Worm (Caenorhabditis elegans) whole organism, young adult: ENCODE data around the gene C06E2.5.
A peak's percentile ranks its signal among the peaks of the same experiment; 100 is the strongest.

Source experiments
- B0035.1 ChIP-seq: sonication (generic microtip); optimal IDR thresholded peaks from 2 replicates; lab custom pipeline; 2016; ENCODE audit warnings: missing genetic modification characterization, mild to moderate bottlenecking, missing compliant biosample characterization, missing genotype, missing genetic modification reagents
- B0261.1 ChIP-seq: sonication (generic microtip); optimal IDR thresholded peaks from 2 replicates; lab custom pipeline; 2016; ENCODE audit warnings: mild to moderate bottlenecking, missing genetic modification characterization, moderate library complexity, missing compliant biosample characterization
- B0336.3 ChIP-seq: fragments of 200-800 bp; sonication (Bioruptor generic); IDR thresholded peaks from 2 replicates; pipeline ENCODE4 v1.3.6; 2022; ENCODE audit warnings: missing genetic modification characterization, missing compliant biosample characterization
- F22D6.2 ChIP-seq: sonication (generic microtip); optimal IDR thresholded peaks from 2 replicates; lab custom pipeline; 2016; ENCODE audit warnings: mild to moderate bottlenecking, missing genetic modification characterization, missing compliant biosample characterization
- F33H1.4 ChIP-seq: fragments of 200-800 bp; sonication (Bioruptor generic); IDR thresholded peaks from 2 replicates; pipeline ENCODE4 v1.3.6; 2022; ENCODE audit warnings: missing genetic modification reagents, missing genetic modification characterization, missing compliant biosample characterization
- F39B2.1 ChIP-seq: fragments of 200-800 bp; sonication (Bioruptor generic); IDR thresholded peaks from 2 replicates; pipeline ENCODE4 v1.3.6; 2022; ENCODE audit warnings: missing genetic modification reagents, missing genetic modification characterization, missing compliant biosample characterization
- F57A8.1 ChIP-seq: fragments of 200-800 bp; sonication (Bioruptor generic); optimal IDR thresholded peaks from 2 replicates; lab custom pipeline; 2018; ENCODE audit warnings: mild to moderate bottlenecking, missing genetic modification characterization, moderate library complexity, missing compliant biosample characterization
- K11D2.4 ChIP-seq: fragments of 200-800 bp; sonication (Bioruptor generic); IDR thresholded peaks from 2 replicates; pipeline ENCODE4 v1.3.6; 2022; ENCODE audit warnings: missing genetic modification reagents, missing genetic modification characterization, missing compliant biosample characterization
- T07F8.4 ChIP-seq: sonication (generic microtip); optimal IDR thresholded peaks from 2 replicates; lab custom pipeline; 2016; ENCODE audit warnings: mild to moderate bottlenecking, missing genetic modification characterization, moderate library complexity, missing compliant biosample characterization
- ZK185.1 ChIP-seq: sonication (generic microtip); optimal IDR thresholded peaks from 2 replicates; lab custom pipeline; 2016; ENCODE audit warnings: mild to moderate bottlenecking, missing genetic modification characterization, missing compliant biosample characterization; ENCODE audit not compliant: poor library complexity, severe bottlenecking
- akir-1 ChIP-seq: fragments of 200-800 bp; sonication (Bioruptor generic); optimal IDR thresholded peaks from 2 replicates; lab custom pipeline; 2018; ENCODE audit warnings: mild to moderate bottlenecking, missing genetic modification characterization, moderate library complexity, missing compliant biosample characterization
- ama-1 ChIP-seq, 3 experiments: fragments of 150-350 bp in 1 of 3; sonication (generic microtip) in 2 of 3; optimal IDR thresholded peaks; 2 replicates each; lab custom pipeline; 2014 to 2018; ENCODE audit warnings: missing biosample characterization in 2 of 3, missing genetic modification characterization in 2 of 3, missing genetic modification reagents in 2 of 3
- athp-1 ChIP-seq: sonication (generic microtip); optimal IDR thresholded peaks from 2 replicates; lab custom pipeline; 2017; ENCODE audit warnings: mild to moderate bottlenecking, missing genetic modification characterization, missing compliant biosample characterization
- bed-1 ChIP-seq: fragments of 200-800 bp; sonication (Bioruptor generic); IDR thresholded peaks from 2 replicates; pipeline ENCODE4 v1.3.6; 2022; ENCODE audit warnings: missing genetic modification reagents, missing genetic modification characterization, missing compliant biosample characterization
- ceh-40 ChIP-seq: fragments of 200-800 bp; sonication (Bioruptor generic); IDR thresholded peaks from 2 replicates; pipeline ENCODE4 v1.3.6; 2022; ENCODE audit warnings: missing genetic modification characterization, missing compliant biosample characterization
- ceh-91 ChIP-seq: fragments of 200-800 bp; sonication (Bioruptor generic); IDR thresholded peaks from 2 replicates; pipeline ENCODE4 v1.3.6; 2022; ENCODE audit warnings: missing genetic modification reagents, missing genetic modification characterization, missing compliant biosample characterization
- dpff-1 ChIP-seq: sonication (generic microtip); optimal IDR thresholded peaks from 2 replicates; lab custom pipeline; 2017; ENCODE audit warnings: mild to moderate bottlenecking, missing genetic modification characterization, missing compliant biosample characterization
- egl-44 ChIP-seq: fragments of 200-800 bp; sonication (Bioruptor generic); IDR thresholded peaks from 2 replicates; pipeline ENCODE4 v1.3.6; 2022; ENCODE audit warnings: missing genetic modification reagents, missing genetic modification characterization, missing compliant biosample characterization
- ekl-4 ChIP-seq: fragments of 200-800 bp; sonication (Bioruptor generic); IDR thresholded peaks from 2 replicates; pipeline ENCODE4 v1.3.6; 2022; ENCODE audit warnings: missing genetic modification reagents, missing genetic modification characterization, missing compliant biosample characterization
- him-1 ChIP-seq: sonication (generic microtip); optimal IDR thresholded peaks from 2 replicates; lab custom pipeline; 2016; ENCODE audit warnings: missing genotype, missing genetic modification reagents, missing genetic modification characterization, missing compliant biosample characterization
- hlh-12 ChIP-seq: sonication (generic microtip); optimal IDR thresholded peaks from 2 replicates; lab custom pipeline; 2016; ENCODE audit warnings: missing genetic modification characterization, missing compliant biosample characterization
- hlh-26 ChIP-seq: fragments of 200-800 bp; sonication (Bioruptor generic); conservative IDR thresholded peaks from 2 replicates; pipeline ENCODE4 v1.3.6; 2022; ENCODE audit warnings: missing genetic modification reagents, missing genetic modification characterization, missing compliant biosample characterization
- hmg-20 ChIP-seq: fragments of 200-800 bp; sonication (Bioruptor generic); IDR thresholded peaks from 2 replicates; pipeline ENCODE4 v1.3.6; 2022; ENCODE audit warnings: missing genetic modification reagents, missing genetic modification characterization, missing compliant biosample characterization
- hrde-1 ChIP-seq: sonication (generic microtip); optimal IDR thresholded peaks from 2 replicates; lab custom pipeline; 2016; ENCODE audit warnings: missing genetic modification characterization, mild to moderate bottlenecking, missing compliant biosample characterization, moderate library complexity, missing genotype, missing genetic modification reagents, borderline replicate concordance
- lag-1 ChIP-seq: fragments of 200-800 bp; sonication (Bioruptor generic); IDR thresholded peaks from 2 replicates; pipeline ENCODE4 v1.3.6; 2022; ENCODE audit warnings: missing genetic modification reagents, missing genetic modification characterization, missing compliant biosample characterization
- lin-26 ChIP-seq: fragments of 200-800 bp; sonication (Bioruptor generic); IDR thresholded peaks from 2 replicates; pipeline ENCODE4 v1.3.6; 2022; ENCODE audit warnings: missing genetic modification reagents, missing genetic modification characterization, missing compliant biosample characterization
- madf-10 ChIP-seq: sonication (generic microtip); optimal IDR thresholded peaks from 2 replicates; lab custom pipeline; 2016; ENCODE audit warnings: mild to moderate bottlenecking, missing genetic modification characterization, missing compliant biosample characterization
- madf-3 ChIP-seq: fragments of 200-800 bp; sonication (Bioruptor generic); IDR thresholded peaks from 2 replicates; pipeline ENCODE4 v1.3.6; 2022; ENCODE audit warnings: missing genetic modification reagents, missing genetic modification characterization, missing compliant biosample characterization
- madf-8 ChIP-seq: fragments of 200-800 bp; sonication (Bioruptor generic); conservative IDR thresholded peaks from 2 replicates; pipeline ENCODE4 v1.3.6; 2022; ENCODE audit warnings: missing genetic modification reagents, missing genetic modification characterization, missing compliant biosample characterization
- mes-4 ChIP-seq: sonication (generic microtip); optimal IDR thresholded peaks from 2 replicates; lab custom pipeline; 2016; ENCODE audit warnings: missing genotype, missing genetic modification characterization, missing compliant biosample characterization
- mxl-1 ChIP-seq: sonication (generic microtip); optimal IDR thresholded peaks from 2 replicates; lab custom pipeline; 2016; ENCODE audit warnings: missing genetic modification characterization, missing compliant biosample characterization
- nfya-2 ChIP-seq: fragments of 200-800 bp; sonication (Bioruptor generic); IDR thresholded peaks from 2 replicates; pipeline ENCODE4 v1.3.6; 2022; ENCODE audit warnings: missing genetic modification reagents, missing genetic modification characterization, missing compliant biosample characterization
- nhr-80 ChIP-seq: sonication (generic microtip); optimal IDR thresholded peaks from 2 replicates; lab custom pipeline; 2016; ENCODE audit warnings: missing genetic modification characterization, missing compliant biosample characterization
- pbrm-1 ChIP-seq: fragments of 200-800 bp; sonication (Bioruptor generic); IDR thresholded peaks from 2 replicates; pipeline ENCODE4 v1.3.6; 2022; ENCODE audit warnings: missing genetic modification reagents, missing genetic modification characterization, missing compliant biosample characterization
- snpc-1.1 ChIP-seq: sonication (generic microtip); optimal IDR thresholded peaks from 2 replicates; lab custom pipeline; 2017; ENCODE audit warnings: missing genetic modification characterization, mild to moderate bottlenecking, missing compliant biosample characterization, antibody characterized with exemption, moderate library complexity, missing genotype, missing genetic modification reagents; ENCODE audit not compliant: insufficient read depth
- snpc-1.3 ChIP-seq: sonication (generic microtip); optimal IDR thresholded peaks from 2 replicates; lab custom pipeline; 2017; ENCODE audit warnings: missing genetic modification characterization, mild to moderate bottlenecking, missing compliant biosample characterization, antibody characterized with exemption, moderate library complexity, missing genotype, missing genetic modification reagents; ENCODE audit not compliant: insufficient read depth
- snpc-4 ChIP-seq, 5 experiments: fragments of 150-350 bp in 1 of 5; sonication (generic microtip) in 4 of 5; optimal IDR thresholded peaks; 2 replicates each; lab custom pipeline; 2014 to 2018; ENCODE audit warnings: missing genetic modification characterization in 5 of 5, missing biosample characterization in 3 of 5, antibody characterized with exemption in 2 of 5, mild to moderate bottlenecking in 2 of 5, missing compliant biosample characterization in 2 of 5, missing genotype in 2 of 5, moderate library complexity in 2 of 5, missing genetic modification reagents in 1 of 5
- tbx-9 ChIP-seq: sonication (generic microtip); optimal IDR thresholded peaks from 2 replicates; lab custom pipeline; 2016; ENCODE audit warnings: borderline replicate concordance, missing genetic modification characterization, inconsistent platforms, missing compliant biosample characterization
- zim-3 ChIP-seq: sonication (generic microtip); optimal IDR thresholded peaks from 2 replicates; lab custom pipeline; 2017; ENCODE audit warnings: mild to moderate bottlenecking, missing genetic modification characterization, moderate library complexity, missing compliant biosample characterization
- ztf-18 ChIP-seq: sonication (generic microtip); optimal IDR thresholded peaks from 2 replicates; lab custom pipeline; 2016; ENCODE audit warnings: missing genotype, mild to moderate bottlenecking, missing genetic modification characterization, missing compliant biosample characterization
- ztf-25 ChIP-seq: fragments of 200-800 bp; sonication (Bioruptor generic); IDR thresholded peaks from 2 replicates; pipeline ENCODE4 v1.3.6; 2022; ENCODE audit warnings: missing genetic modification reagents, missing genetic modification characterization, missing compliant biosample characterization
- ztf-28 ChIP-seq: fragments of 200-800 bp; sonication (Bioruptor generic); IDR thresholded peaks from 2 replicates; pipeline ENCODE4 v1.3.6; 2022; ENCODE audit warnings: missing genetic modification reagents, missing genetic modification characterization, missing compliant biosample characterization

C06E2.5 gene

DNA sequence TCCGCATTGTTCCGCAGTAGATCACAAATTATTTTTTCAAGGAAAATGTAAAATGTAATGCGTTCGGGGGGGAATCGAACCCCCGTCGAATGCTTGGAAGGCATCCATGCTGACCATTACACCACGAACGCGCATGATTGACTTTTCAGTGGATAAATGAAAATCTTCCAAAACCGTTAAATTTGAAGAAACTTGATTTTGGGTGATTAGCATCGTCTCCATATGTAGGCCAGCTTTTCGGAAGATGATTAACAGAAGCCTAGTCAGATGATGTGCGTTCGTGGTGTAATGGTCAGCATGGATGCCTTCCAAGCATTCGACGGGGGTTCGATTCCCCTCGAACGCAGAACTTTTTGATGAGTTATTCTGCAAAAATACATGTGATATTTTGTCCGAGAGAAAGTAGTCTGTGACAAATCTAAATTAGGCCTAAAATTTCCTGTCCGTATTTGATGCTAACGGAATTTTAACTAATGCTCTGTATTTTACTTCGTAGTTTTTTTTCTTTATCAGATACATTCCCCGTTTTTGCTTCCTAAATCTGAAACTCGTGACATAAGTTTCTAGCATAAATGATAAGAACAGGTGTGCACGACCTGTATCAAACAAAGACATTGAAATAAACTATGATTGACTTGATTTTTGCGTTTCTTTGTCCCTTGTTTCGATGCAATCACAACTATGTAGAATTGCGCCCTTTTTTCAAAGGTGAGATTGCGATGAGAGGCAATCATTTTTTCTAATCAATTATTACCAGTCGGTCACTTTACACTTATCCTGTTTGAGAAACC lies 11.1 kb downstream of the C06E2.5 start, which contains the start of gene C28G1.10 (continued):
- no peak for TF ChIP-seq K11D2.4 (GFP tag; lab: Robert Waterston, UW)
- no peak for TF ChIP-seq hmg-20
- 0 out of 2 replicates have a peak, but pooled peaks have one; percentile 15 for TF ChIP-seq lag-1 (GFP tag; lab: Robert Waterston, UW)
- TF ChIP-seq F57A8.1 (GFP tag; lab: Kevin White, UChicago), result no peak
- no peak for TF ChIP-seq F33H1.4
- peak; percentile 45 for TF ChIP-seq zim-3 (tag; lab: Kevin White, UChicago)
- no peak for TF ChIP-seq madf-10
- TF ChIP-seq B0035.1 (tag; lab: Kevin White, UChicago), result no peak
- TF ChIP-seq lin-26 (GFP tag; lab: Robert Waterston, UW), result peak; percentile 89
- no peak for TF ChIP-seq hlh-26 (GFP tag; lab: Robert Waterston, UW)
- 0 out of 2 replicates have a peak, but pooled peaks have one; percentile 27 for TF ChIP-seq nfya-2
- no peak for TF ChIP-seq B0336.3 (GFP tag; lab: Robert Waterston, UW)

DNA sequence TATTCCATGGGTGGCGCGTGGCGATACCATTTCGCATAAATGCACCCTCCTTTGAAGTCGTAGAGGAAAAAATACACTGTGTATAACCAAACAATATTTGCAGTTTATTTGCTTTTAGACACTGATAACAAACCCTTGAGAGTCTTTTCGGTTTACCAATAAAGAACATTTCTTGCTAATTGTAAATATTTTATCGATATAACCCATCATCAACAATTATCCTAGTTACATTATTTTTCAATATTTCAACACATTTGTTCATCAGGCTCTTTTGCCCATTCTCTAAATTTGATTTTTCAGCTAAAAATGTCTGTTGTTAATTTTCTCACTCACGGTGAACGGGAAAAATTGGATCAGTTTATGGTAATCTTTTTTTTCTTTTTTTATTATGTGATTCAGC lies 13.8 kb downstream of the C06E2.5 start, which contains the start of gene ubc-23:
ubc-23 (plus strand) TSS at position 301 of the 400 bp plus-strand sequence.
- TF ChIP-seq F39B2.1 (GFP tag; lab: Robert Waterston, UW) (no peak), athp-1 (tag; lab: Kevin White, UChicago) (no peak), madf-8 (GFP tag; lab: Robert Waterston, UW) (no peak), T07F8.4 (tag; lab: Kevin White, UChicago) (no peak), F22D6.2 (tag; lab: Kevin White, UChicago) (no peak), akir-1 (no peak), hrde-1 (no peak), him-1 (no peak)
- TF ChIP-seq, all 124 proteins: peak for 0

DNA sequence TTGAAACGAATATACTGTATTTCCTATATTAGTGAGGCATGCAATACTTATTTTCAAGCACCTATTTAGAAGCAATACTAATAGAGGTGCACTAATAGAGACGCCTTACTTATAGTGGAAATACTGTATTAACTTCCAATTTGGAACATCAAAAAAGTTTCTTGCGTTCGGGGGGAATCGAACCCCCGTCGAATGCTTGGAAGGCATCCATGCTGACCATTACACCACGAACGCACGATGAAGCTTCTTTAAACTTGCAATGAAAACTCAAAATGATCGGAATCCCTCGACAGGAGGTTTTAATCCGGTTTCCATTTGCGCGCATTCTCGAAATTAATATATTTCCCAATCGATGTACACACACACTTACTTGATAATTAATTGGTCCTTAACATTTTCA lies 19.6 kb downstream of the C06E2.5 start:
- TF ChIP-seq zim-3 (tag; lab: Kevin White, UChicago), result peak; percentile 15
- TF ChIP-seq snpc-1.1 (tag; lab: Kevin White, UChicago), result no peak
- TF ChIP-seq nhr-80 (tag; lab: Kevin White, UChicago), result no peak
- TF ChIP-seq ztf-25 (GFP tag; lab: Robert Waterston, UW), result peak; percentile 66; the same call in 1 of the 2 replicates
- TF ChIP-seq madf-10, result peak; percentile 5
- peak; percentile 55 for TF ChIP-seq ztf-18 (tag; lab: Kevin White, UChicago)
- TF ChIP-seq snpc-1.3 (tag; lab: Kevin White, UChicago), result peak; percentile 30
- TF ChIP-seq snpc-4 (GFP tag; optimal IDR thresholded peaks at IDR 0.05; lab: Kevin White, UChicago), result peak; percentile 21
- TF ChIP-seq snpc-4 (tag; optimal IDR thresholded peaks at IDR 0.05; lab: Kevin White, UChicago), result peak in 2 of 4 experiments; percentile 42 to 64
- peak; percentile 26 for TF ChIP-seq mxl-1 (tag; lab: Kevin White, UChicago)
- TF ChIP-seq ceh-40, result 0 out of 2 replicates have a peak, but pooled peaks have one; percentile 65
- peak; percentile 49 for TF ChIP-seq hlh-12 (tag; lab: Kevin White, UChicago)
- no peak for TF ChIP-seq mes-4 (tag; lab: Kevin White, UChicago)
- 0 out of 2 replicates have a peak, but pooled peaks have one; percentile 69 for TF ChIP-seq ztf-28 (GFP tag; lab: Robert Waterston, UW)
- peak; percentile 65; the same call in 1 of the 2 replicates for TF ChIP-seq egl-44 (GFP tag; lab: Robert Waterston, UW)
- no peak for TF ChIP-seq ekl-4 (GFP tag; lab: Robert Waterston, UW)
- TF ChIP-seq B0261.1, result peak; percentile 70
- TF ChIP-seq ceh-91 (GFP tag; lab: Robert Waterston, UW), result 0 out of 2 replicates have a peak, but pooled peaks have one; percentile 10
- TF ChIP-seq pbrm-1 (GFP tag; lab: Robert Waterston, UW), result peak; percentile 59; the same call in 1 of the 2 replicates
- TF ChIP-seq madf-3 (GFP tag; lab: Robert Waterston, UW), result 0 out of 2 replicates have a peak, but pooled peaks have one; percentile 46
- no peak for TF ChIP-seq ama-1 (optimal IDR thresholded peaks at IDR 0.05; lab: Kevin White, UChicago)
- peak; percentile 27 to 55 for TF ChIP-seq ama-1 (GFP tag; optimal IDR thresholded peaks at IDR 0.05; lab: Kevin White, UChicago)
- no peak for TF ChIP-seq tbx-9
- peak; percentile 68 for TF ChIP-seq ZK185.1 (tag; lab: Kevin White, UChicago)
- TF ChIP-seq dpff-1 (tag; lab: Kevin White, UChicago), result no peak
- no peak for TF ChIP-seq nfya-2
- 0 out of 2 replicates have a peak, but pooled peaks have one; percentile 49 for TF ChIP-seq bed-1
